Worm (Caenorhabditis elegans) whole organism, L2 larva: ENCODE measurements around the gene F49C12.1.
A peak's percentile ranks its signal among the peaks of the same experiment; 100 is the strongest.

Source experiments
- C34F6.9 ChIP-seq: fragments of 150-350 bp; optimal IDR thresholded peaks from 2 replicates; lab custom pipeline; 2014; ENCODE audit warnings: missing biosample characterization, missing genetic modification characterization
- F13H6.1 ChIP-seq: sonication (generic microtip); optimal IDR thresholded peaks from 2 replicates; lab custom pipeline; 2016; ENCODE audit warnings: missing genetic modification characterization, missing compliant biosample characterization
- Y55F3AM.14 ChIP-seq: fragments of 200-800 bp; sonication (Bioruptor generic); optimal IDR thresholded peaks from 2 replicates; lab custom pipeline; 2018; ENCODE audit warnings: mild to moderate bottlenecking, missing genetic modification characterization, missing compliant biosample characterization
- alr-1 ChIP-seq: fragments of 150-350 bp; optimal IDR thresholded peaks from 2 replicates; lab custom pipeline; 2014; ENCODE audit warnings: missing biosample characterization, missing genetic modification characterization
- aly-2 ChIP-seq: fragments of 150-350 bp; optimal IDR thresholded peaks from 2 replicates; lab custom pipeline; 2014; ENCODE audit warnings: missing biosample characterization, missing genetic modification characterization
- ama-1 ChIP-seq: fragments of 150-350 bp; optimal IDR thresholded peaks from 2 replicates; lab custom pipeline; 2018; ENCODE audit warnings: inconsistent platforms
- ceh-16 ChIP-seq: fragments of 150-350 bp; optimal IDR thresholded peaks from 2 replicates; lab custom pipeline; 2014; ENCODE audit warnings: missing biosample characterization, missing genetic modification characterization
- ceh-82 ChIP-seq: fragments of 150-350 bp; optimal IDR thresholded peaks from 2 replicates; lab custom pipeline; 2014; ENCODE audit warnings: missing biosample characterization, missing genetic modification characterization
- crh-2 ChIP-seq: sonication (generic microtip); optimal IDR thresholded peaks from 2 replicates; lab custom pipeline; 2017; ENCODE audit warnings: missing biosample characterization, missing genetic modification characterization
- dmd-4 ChIP-seq: sonication (generic microtip); optimal IDR thresholded peaks from 2 replicates; lab custom pipeline; 2017; ENCODE audit warnings: missing biosample characterization, missing genetic modification characterization
- egl-27 ChIP-seq: sonication (generic microtip); optimal IDR thresholded peaks from 3 replicates; lab custom pipeline; 2017; ENCODE audit warnings: missing biosample characterization, missing genetic modification reagents, missing genetic modification characterization
- elt-1 ChIP-seq: fragments of 150-350 bp; optimal IDR thresholded peaks from 2 replicates; lab custom pipeline; 2014; ENCODE audit warnings: missing biosample characterization, missing genetic modification characterization
- elt-3 ChIP-seq: sonication (generic microtip); optimal IDR thresholded peaks from 2 replicates; lab custom pipeline; 2017; ENCODE audit warnings: missing biosample characterization, missing genetic modification characterization
- fos-1 ChIP-seq: fragments of 150-350 bp; optimal IDR thresholded peaks from 2 replicates; lab custom pipeline; 2014; ENCODE audit warnings: missing biosample characterization, missing genetic modification characterization
- gmeb-1 ChIP-seq: fragments of 150-350 bp; optimal IDR thresholded peaks from 2 replicates; lab custom pipeline; 2014; ENCODE audit warnings: missing biosample characterization, missing genetic modification characterization
- lin-11 ChIP-seq: fragments of 150-350 bp; sonication (generic microtip); optimal IDR thresholded peaks from 2 replicates; lab custom pipeline; 2014; ENCODE audit warnings: missing biosample characterization, missing genetic modification characterization, inconsistent platforms, mixed read lengths
- lin-39 ChIP-seq: fragments of 150-350 bp; optimal IDR thresholded peaks from 2 replicates; lab custom pipeline; 2014; ENCODE audit warnings: missing biosample characterization, missing genetic modification reagents, missing genetic modification characterization
- lsy-2 ChIP-seq, 2 experiments: fragments of 150-350 bp in 1 of 2; sonication (generic microtip) in 1 of 2; optimal IDR thresholded peaks; 2 replicates each; lab custom pipeline; 2014 to 2017; ENCODE audit warnings: missing biosample characterization in 2 of 2, missing genetic modification characterization in 2 of 2
- mab-5 ChIP-seq: fragments of 150-350 bp; optimal IDR thresholded peaks from 2 replicates; lab custom pipeline; 2014; ENCODE audit warnings: missing biosample characterization, missing genetic modification characterization
- mbf-1 ChIP-seq: sonication (generic microtip); optimal IDR thresholded peaks from 2 replicates; lab custom pipeline; 2017; ENCODE audit warnings: missing biosample characterization, missing genetic modification characterization
- nhr-10 ChIP-seq: sonication (generic microtip); optimal IDR thresholded peaks from 2 replicates; lab custom pipeline; 2017; ENCODE audit warnings: missing biosample characterization, missing genetic modification characterization
- nhr-11 ChIP-seq: fragments of 150-350 bp; optimal IDR thresholded peaks from 2 replicates; lab custom pipeline; 2014; ENCODE audit warnings: missing biosample characterization, missing genetic modification characterization
- nhr-12 ChIP-seq: fragments of 150-350 bp; optimal IDR thresholded peaks from 2 replicates; lab custom pipeline; 2014; ENCODE audit warnings: missing biosample characterization, missing genetic modification characterization
- nhr-129 ChIP-seq: fragments of 150-350 bp; optimal IDR thresholded peaks from 2 replicates; lab custom pipeline; 2014; ENCODE audit warnings: missing biosample characterization, missing genetic modification characterization
- nhr-21 ChIP-seq: fragments of 150-350 bp; optimal IDR thresholded peaks from 2 replicates; lab custom pipeline; 2014; ENCODE audit warnings: missing biosample characterization, missing genetic modification characterization
- nhr-23 ChIP-seq: fragments of 150-350 bp; optimal IDR thresholded peaks from 2 replicates; lab custom pipeline; 2014; ENCODE audit warnings: missing biosample characterization, missing genetic modification reagents, missing genetic modification characterization
- nhr-25 ChIP-seq: fragments of 150-350 bp; sonication (generic microtip); optimal IDR thresholded peaks from 3 replicates; lab custom pipeline; 2014; ENCODE audit warnings: missing biosample characterization, missing genetic modification characterization
- nhr-6 ChIP-seq: fragments of 150-350 bp; optimal IDR thresholded peaks from 2 replicates; lab custom pipeline; 2014; ENCODE audit warnings: missing biosample characterization, missing genetic modification characterization
- nhr-77 ChIP-seq: fragments of 150-350 bp; optimal IDR thresholded peaks from 2 replicates; lab custom pipeline; 2014; ENCODE audit warnings: missing biosample characterization, missing genetic modification characterization
- sem-4 ChIP-seq: fragments of 150-350 bp; optimal IDR thresholded peaks from 2 replicates; lab custom pipeline; 2014; ENCODE audit warnings: missing biosample characterization, missing genetic modification reagents, missing genetic modification characterization
- skn-1 ChIP-seq: sonication (generic microtip); optimal IDR thresholded peaks from 2 replicates; lab custom pipeline; 2017; ENCODE audit warnings: missing biosample characterization, missing genetic modification characterization
- snpc-4 ChIP-seq: fragments of 150-350 bp; optimal IDR thresholded peaks from 2 replicates; lab custom pipeline; 2014; ENCODE audit warnings: missing biosample characterization, missing genetic modification characterization
- unc-55 ChIP-seq: fragments of 150-350 bp; sonication (generic microtip); optimal IDR thresholded peaks from 3 replicates; lab custom pipeline; 2014; ENCODE audit warnings: missing biosample characterization, missing genetic modification reagents, missing genetic modification characterization
- unc-62 ChIP-seq: fragments of 150-350 bp; optimal IDR thresholded peaks from 2 replicates; lab custom pipeline; 2014; ENCODE audit warnings: missing biosample characterization, missing genetic modification reagents, missing genetic modification characterization
- zag-1 ChIP-seq: fragments of 150-350 bp; optimal IDR thresholded peaks from 2 replicates; lab custom pipeline; 2014; ENCODE audit warnings: missing biosample characterization, missing genetic modification characterization
- ztf-11 ChIP-seq: sonication (generic microtip); optimal IDR thresholded peaks from 2 replicates; lab custom pipeline; 2017; ENCODE audit warnings: missing biosample characterization, missing genetic modification characterization
- ztf-4 ChIP-seq: fragments of 150-350 bp; optimal IDR thresholded peaks from 2 replicates; lab custom pipeline; 2014; ENCODE audit warnings: missing biosample characterization, missing genetic modification characterization

The F49C12.1 gene

DNA sequence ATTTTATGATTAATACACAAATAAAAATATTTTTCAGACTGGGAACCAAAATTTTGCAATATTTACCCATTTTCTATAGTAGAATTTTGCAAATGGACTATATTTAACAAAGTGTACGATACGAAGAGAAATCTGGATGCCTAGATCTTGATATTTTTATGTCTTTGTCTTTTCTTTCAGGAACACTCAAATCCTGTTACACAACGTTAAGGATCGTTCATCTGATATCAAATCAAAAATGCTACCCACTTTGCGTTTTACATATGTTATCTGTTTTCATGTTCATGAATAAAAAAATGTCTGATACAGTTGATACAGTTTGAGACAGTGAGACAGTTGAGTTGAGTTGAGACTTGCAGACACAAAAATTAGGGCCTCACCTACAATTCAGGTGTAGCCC, at the start of gene F49C12.1:
TSS of gene F49C12.1 (minus strand) at position 70 of the 400 bp plus-strand sequence.
- no peak for TF ChIP-seq nhr-23 (tag; lab: Kevin White, UChicago)
- no peak for TF ChIP-seq mbf-1 (tag; lab: Kevin White, UChicago)
- TF ChIP-seq ceh-16 (tag; lab: Kevin White, UChicago) = no peak
- no peak for TF ChIP-seq nhr-77
- no peak for TF ChIP-seq crh-2 (tag; lab: Kevin White, UChicago)
- TF ChIP-seq unc-55 = no peak
- no peak for TF ChIP-seq ztf-4 (tag; lab: Kevin White, UChicago)
- TF ChIP-seq nhr-6 (tag; lab: Kevin White, UChicago) = no peak

ce11 chrIV:9343102-9343599, 47.0 kb upstream of the F49C12.1 start, which contains the start of gene pigc-1:
TSS of gene pigc-1 (minus strand) at chrIV:9343152.
- TF ChIP-seq lin-39 (tag; lab: Kevin White, UChicago) (no peak), mab-5 (no peak), C34F6.9 (tag; lab: Kevin White, UChicago) (peak; percentile 44), sem-4 (tag; lab: Kevin White, UChicago) (no peak), nhr-129 (tag; lab: Kevin White, UChicago) (no peak), fos-1 (tag; lab: Kevin White, UChicago) (peak; percentile 20), Y55F3AM.14 (GFP tag; lab: Kevin White, UChicago) (no peak), unc-55 (no peak), skn-1 (tag; lab: Kevin White, UChicago) (no peak)

DNA sequence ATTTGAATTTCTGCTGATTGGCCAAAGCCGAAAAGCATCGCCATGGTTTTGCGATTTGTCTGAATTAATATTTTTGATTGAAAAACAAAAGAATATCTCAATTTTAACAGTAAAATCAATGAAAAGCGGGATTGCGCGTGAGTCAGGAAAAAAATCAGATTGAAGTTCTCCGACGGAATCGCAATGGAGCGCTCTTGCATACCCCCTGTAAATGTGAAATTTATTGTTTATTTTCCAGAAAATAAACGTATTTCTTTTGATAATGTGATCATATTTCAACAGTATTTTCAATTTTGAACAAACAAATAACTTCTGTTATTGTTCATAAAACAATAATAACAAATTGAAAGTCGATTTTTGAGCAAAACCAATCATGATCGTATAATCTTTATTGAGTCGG, 45.4 kb upstream of the F49C12.1 start, which contains the start of gene vps-26:
TSS of gene vps-26 (minus strand) at position 200 of the 400 bp plus-strand sequence.
- TF ChIP-seq snpc-4 (tag; lab: Kevin White, UChicago) = no peak
- TF ChIP-seq sem-4 (tag; lab: Kevin White, UChicago) = no peak
- no peak for TF ChIP-seq nhr-23 (tag; lab: Kevin White, UChicago)
- TF ChIP-seq ceh-16 (tag; lab: Kevin White, UChicago) = no peak
- peak; percentile 40 for TF ChIP-seq nhr-129 (tag; lab: Kevin White, UChicago)
- TF ChIP-seq aly-2 (tag; lab: Kevin White, UChicago) = no peak
- TF ChIP-seq ztf-11 (tag; lab: Kevin White, UChicago) = no peak
- TF ChIP-seq ama-1 (lab: Kevin White, UChicago) = no peak
- no peak for TF ChIP-seq F13H6.1 (tag; lab: Kevin White, UChicago)
- TF ChIP-seq gmeb-1 (tag; lab: Kevin White, UChicago) = no peak
- TF ChIP-seq mab-5 = no peak
- TF ChIP-seq C34F6.9 (tag; lab: Kevin White, UChicago) = peak; percentile 48
- TF ChIP-seq nhr-11 (tag; lab: Kevin White, UChicago) = no peak
- no peak for TF ChIP-seq nhr-21 (tag; lab: Kevin White, UChicago)
- TF ChIP-seq mbf-1 (tag; lab: Kevin White, UChicago) = no peak
- no peak for TF ChIP-seq egl-27 (tag; lab: Kevin White, UChicago)
- no peak for TF ChIP-seq elt-3 (tag; lab: Kevin White, UChicago)
- TF ChIP-seq nhr-10 (tag; lab: Kevin White, UChicago) = no peak
- no peak for TF ChIP-seq lin-11
- no peak for TF ChIP-seq nhr-6 (tag; lab: Kevin White, UChicago)
- TF ChIP-seq dmd-4 (tag; lab: Kevin White, UChicago) = no peak
- peak; percentile 26 for TF ChIP-seq unc-55
- TF ChIP-seq lin-39 (tag; lab: Kevin White, UChicago) = no peak
- TF ChIP-seq nhr-77 = no peak
- no peak for TF ChIP-seq nhr-25 (tag; lab: Kevin White, UChicago)
- TF ChIP-seq fos-1 (tag; lab: Kevin White, UChicago) = peak; percentile 47
- TF ChIP-seq unc-62 (GFP tag; lab: Kevin White, UChicago) = no peak
- no peak for TF ChIP-seq Y55F3AM.14 (GFP tag; lab: Kevin White, UChicago)
- TF ChIP-seq lsy-2 (tag; optimal IDR thresholded peaks at IDR 0.05; lab: Kevin White, UChicago) = peak in 1 of 2 experiments; percentile 49
- no peak for TF ChIP-seq alr-1 (tag; lab: Kevin White, UChicago)

DNA sequence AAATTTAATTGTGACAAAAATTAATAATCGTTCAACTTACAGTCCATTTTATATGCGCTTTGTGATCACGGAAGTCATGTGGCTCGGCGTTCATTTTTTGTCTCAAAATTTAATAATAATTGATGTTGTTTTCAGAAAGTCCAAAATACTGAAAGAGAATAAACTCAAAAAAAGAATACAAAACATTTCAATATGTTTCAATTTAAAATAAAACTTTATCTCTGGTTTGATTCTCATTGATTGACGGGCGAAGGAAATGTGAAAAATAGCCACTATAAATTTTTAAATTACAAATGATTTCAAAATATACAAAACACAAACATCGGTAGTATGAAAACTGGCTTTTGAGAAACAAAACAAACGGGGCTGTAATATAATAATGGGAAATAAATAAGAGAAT, 43.1 kb upstream of the F49C12.1 start, which contains the start of gene T20D3.6:
TSS of gene T20D3.6 (minus strand) at position 101 of the 400 bp plus-strand sequence.
- TF ChIP-seq elt-1 (tag; lab: Kevin White, UChicago) (no peak), ceh-82 (tag; lab: Kevin White, UChicago) (no peak), alr-1 (tag; lab: Kevin White, UChicago) (no peak), zag-1 (tag; lab: Kevin White, UChicago) (no peak), Y55F3AM.14 (GFP tag; lab: Kevin White, UChicago) (no peak), mab-5 (no peak), nhr-11 (tag; lab: Kevin White, UChicago) (no peak), unc-55 (no peak), nhr-12 (tag; lab: Kevin White, UChicago) (no peak)
